Worm (Caenorhabditis elegans): ENCODE data around the gene madd-2.

The madd-2 gene

DNA sequence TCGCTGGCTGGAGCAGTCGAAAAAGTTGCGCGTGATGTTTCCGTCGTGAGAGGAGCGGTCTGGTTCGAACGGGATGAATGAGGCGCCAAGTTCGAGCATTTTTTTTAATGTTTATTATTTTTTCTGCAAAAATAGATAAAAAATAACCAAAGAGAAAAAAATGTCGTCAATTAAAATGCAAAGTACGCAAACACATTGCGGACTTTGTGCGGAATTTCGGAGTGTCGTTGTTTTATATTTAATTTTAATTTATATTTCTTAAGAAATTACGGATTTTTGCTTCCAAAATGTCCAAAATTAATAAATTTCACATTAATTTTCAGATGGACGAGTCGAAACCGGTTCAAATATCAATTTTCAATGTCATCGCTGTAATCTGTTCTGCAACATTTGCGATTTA is 39.3 kb downstream of the madd-2 start, which contains the start of the genes wrb-1 and Y50D4A.4 (continued):
- TF ChIP-seq zip-11 (GFP tag; IDR thresholded peaks at IDR 0.05) (no peak), T26A8.4 (GFP tag; IDR thresholded peaks at IDR 0.05) (no peak), nhr-10 (tag; optimal IDR thresholded peaks at IDR 0.05) (no peak), lin-15B (tag; optimal IDR thresholded peaks at IDR 0.05) (no peak), mdl-1 (tag; optimal IDR thresholded peaks at IDR 0.05) (no peak), mxl-2 (GFP tag; conservative IDR thresholded peaks at IDR 0.05) (no peak), madf-9 (GFP tag; conservative IDR thresholded peaks at IDR 0.05) (no peak), lin-39 (tag; optimal IDR thresholded peaks at IDR 0.05) (no peak), hif-1 (tag; optimal IDR thresholded peaks at IDR 0.05) (no peak), set-16 (GFP tag; IDR thresholded peaks at IDR 0.05) (no peak), vab-7 (GFP tag; IDR thresholded peaks at IDR 0.05) (no peak), skn-1 (tag; optimal IDR thresholded peaks at IDR 0.05) (no peak), nhr-25 (tag; optimal IDR thresholded peaks at IDR 0.05; ENCODE audit: borderline replicate concordance, insufficient read depth) (no peak), ceh-44 (GFP tag; IDR thresholded peaks at IDR 0.05) (no peak), nhr-11 (tag; optimal IDR thresholded peaks at IDR 0.05) (no peak), dmd-6 (GFP tag; IDR thresholded peaks at IDR 0.05) (no peak), ceh-62 (tag; optimal IDR thresholded peaks at IDR 0.05) (no peak), arid-1 (GFP tag; conservative IDR thresholded peaks at IDR 0.05) (no peak), php-3 (GFP tag; IDR thresholded peaks at IDR 0.05) (no peak), nhr-77 (tag; optimal IDR thresholded peaks at IDR 0.05) (no peak), unc-62 (GFP tag; optimal IDR thresholded peaks at IDR 0.05 in 1 of 2) (no peak), unc-62 (tag; optimal IDR thresholded peaks at IDR 0.05) (no peak), hlh-11 (tag; optimal IDR thresholded peaks at IDR 0.05) (no peak), zfp-2 (tag; optimal IDR thresholded peaks at IDR 0.05) (no peak), zag-1 (tag; optimal IDR thresholded peaks at IDR 0.05) (no peak), mes-2 (tag; optimal IDR thresholded peaks at IDR 0.05; ENCODE audit: poor library complexity, severe bottlenecking) (peak; percentile 87), fkh-10 (GFP tag; optimal IDR thresholded peaks at IDR 0.05) (no peak), nhr-76 (tag; optimal IDR thresholded peaks at IDR 0.05) (no peak), tra-1 (GFP tag; IDR thresholded peaks at IDR 0.05) (no peak), nhr-102 (tag; optimal IDR thresholded peaks at IDR 0.05) (no peak), zip-2 (tag; optimal IDR thresholded peaks at IDR 0.05) (no peak), nhr-41 (GFP tag; IDR thresholded peaks at IDR 0.05) (no peak), dpl-1 (GFP tag; optimal IDR thresholded peaks at IDR 0.05) (peak; percentile 86), ceh-28 (tag; optimal IDR thresholded peaks at IDR 0.05) (no peak), lim-7 (GFP tag; IDR thresholded peaks at IDR 0.05) (no peak), jun-1 (tag; optimal IDR thresholded peaks at IDR 0.05) (no peak), F44E2.7 (GFP tag; IDR thresholded peaks at IDR 0.05) (no peak), ama-1 (optimal IDR thresholded peaks at IDR 0.05) (no peak), D1046.2 (GFP tag; IDR thresholded peaks at IDR 0.05) (no peak), snpc-1.2 (GFP tag; IDR thresholded peaks at IDR 0.05) (no peak), daf-19 (GFP tag; conservative IDR thresholded peaks at IDR 0.05) (no peak), duxl-1 (tag; optimal IDR thresholded peaks at IDR 0.05; ENCODE audit: poor library complexity) (no peak), mep-1 (tag; optimal IDR thresholded peaks at IDR 0.05) (peak; percentile 74), F26F4.8 (GFP tag; conservative IDR thresholded peaks at IDR 0.05) (no peak), lin-13 (GFP tag; optimal IDR thresholded peaks at IDR 0.05) (no peak), nhr-6 (tag; optimal IDR thresholded peaks at IDR 0.05) (peak; percentile 17), mdt-29 (GFP tag; IDR thresholded peaks at IDR 0.05) (no peak), hmg-1.1 (GFP tag; IDR thresholded peaks at IDR 0.05) (no peak), T20F7.1 (GFP tag; optimal IDR thresholded peaks at IDR 0.05) (peak; percentile 97), daf-16 (GFP tag; optimal IDR thresholded peaks at IDR 0.05) (no peak), daf-16 (tag; optimal IDR thresholded peaks at IDR 0.05) (no peak), lir-3 (tag; optimal IDR thresholded peaks at IDR 0.05) (no peak), ceh-32 (tag; optimal IDR thresholded peaks at IDR 0.05; ENCODE audit: poor library complexity) (no peak)
